Worm (Caenorhabditis elegans) whole organism, L3 larva: ENCODE data around the gene C08G5.7.

Experiments used
- R02D3.7 ChIP-seq: fragments of 150-350 bp; optimal IDR thresholded peaks from 2 replicates; lab custom pipeline; 2014; ENCODE audit warnings: missing biosample characterization, missing genetic modification characterization
- ZK546.5 ChIP-seq: sonication (generic microtip); optimal IDR thresholded peaks from 2 replicates; lab custom pipeline; 2017; ENCODE audit warnings: missing biosample characterization, missing genetic modification characterization
- aly-2 ChIP-seq: fragments of 150-350 bp; optimal IDR thresholded peaks from 2 replicates; lab custom pipeline; 2014; ENCODE audit warnings: missing biosample characterization, missing genetic modification characterization
- ceh-16 ChIP-seq: sonication (generic microtip); optimal IDR thresholded peaks from 2 replicates; lab custom pipeline; 2017; ENCODE audit warnings: missing biosample characterization, missing genetic modification characterization
- ceh-28 ChIP-seq: fragments of 150-350 bp; optimal IDR thresholded peaks from 2 replicates; lab custom pipeline; 2014; ENCODE audit warnings: missing biosample characterization, missing genetic modification reagents, missing genetic modification characterization
- ceh-82 ChIP-seq: fragments of 150-350 bp; optimal IDR thresholded peaks from 2 replicates; lab custom pipeline; 2014; ENCODE audit warnings: missing biosample characterization, missing genetic modification characterization
- ceh-9 ChIP-seq: sonication (generic microtip); optimal IDR thresholded peaks from 2 replicates; lab custom pipeline; 2018; ENCODE audit warnings: missing biosample characterization, missing genetic modification characterization
- egl-27 ChIP-seq: sonication (generic microtip); optimal IDR thresholded peaks from 4 replicates; lab custom pipeline; 2017; ENCODE audit warnings: missing biosample characterization, missing genetic modification reagents, missing genetic modification characterization
- egl-5 ChIP-seq: fragments of 150-350 bp; optimal IDR thresholded peaks from 2 replicates; lab custom pipeline; 2017; ENCODE audit warnings: missing biosample characterization, missing genetic modification reagents, missing genetic modification characterization, inconsistent platforms
- elt-2 ChIP-seq: sonication (generic microtip); optimal IDR thresholded peaks from 2 replicates; lab custom pipeline; 2016; ENCODE audit warnings: missing genetic modification reagents, mild to moderate bottlenecking, missing genetic modification characterization, missing compliant biosample characterization
- eor-1 ChIP-seq, 2 experiments: fragments of 150-350 bp; optimal IDR thresholded peaks; 2 replicates each; lab custom pipeline; 2014 to 2018; ENCODE audit warnings: missing biosample characterization in 2 of 2, missing genetic modification characterization in 2 of 2
- fkh-10 ChIP-seq: sonication (generic microtip); optimal IDR thresholded peaks from 2 replicates; lab custom pipeline; 2017; ENCODE audit warnings: missing biosample characterization, missing genetic modification reagents, missing genetic modification characterization
- fkh-2 ChIP-seq: fragments of 150-350 bp; optimal IDR thresholded peaks from 2 replicates; lab custom pipeline; 2014; ENCODE audit warnings: missing biosample characterization, missing genetic modification reagents, missing genetic modification characterization
- fos-1 ChIP-seq: fragments of 150-350 bp; optimal IDR thresholded peaks from 2 replicates; lab custom pipeline; 2014; ENCODE audit warnings: missing biosample characterization, missing genetic modification characterization
- hmg-11 ChIP-seq: sonication (generic microtip); optimal IDR thresholded peaks from 2 replicates; lab custom pipeline; 2016; ENCODE audit warnings: missing genetic modification characterization, missing compliant biosample characterization
- lin-15B ChIP-seq: fragments of 150-350 bp; optimal IDR thresholded peaks from 2 replicates; lab custom pipeline; 2014; ENCODE audit warnings: missing biosample characterization, missing genetic modification characterization
- lin-39 ChIP-seq: fragments of 150-350 bp; optimal IDR thresholded peaks from 2 replicates; lab custom pipeline; 2018; ENCODE audit warnings: missing biosample characterization, missing genetic modification reagents, missing genetic modification characterization
- lsy-12 ChIP-seq: sonication (generic microtip); optimal IDR thresholded peaks from 2 replicates; lab custom pipeline; 2016; ENCODE audit warnings: mild to moderate bottlenecking, missing genetic modification characterization, missing compliant biosample characterization
- mdl-1 ChIP-seq: fragments of 150-350 bp; optimal IDR thresholded peaks from 2 replicates; lab custom pipeline; 2014; ENCODE audit warnings: missing biosample characterization, missing genetic modification characterization
- mml-1 ChIP-seq: fragments of 150-350 bp; sonication (generic microtip); optimal IDR thresholded peaks from 3 replicates; lab custom pipeline; 2014; ENCODE audit warnings: missing biosample characterization, missing genetic modification characterization
- nfya-1 ChIP-seq: sonication (generic microtip); optimal IDR thresholded peaks from 2 replicates; lab custom pipeline; 2017; ENCODE audit warnings: missing genetic modification characterization, mild to moderate bottlenecking, missing compliant biosample characterization, antibody characterized with exemption, moderate library complexity; ENCODE audit not compliant: insufficient read depth
- nhr-11 ChIP-seq: fragments of 150-350 bp; optimal IDR thresholded peaks from 2 replicates; lab custom pipeline; 2014; ENCODE audit warnings: missing biosample characterization, missing genetic modification characterization
- nhr-12 ChIP-seq: fragments of 150-350 bp; optimal IDR thresholded peaks from 2 replicates; lab custom pipeline; 2014; ENCODE audit warnings: missing biosample characterization, missing genetic modification characterization
- nhr-23 ChIP-seq: fragments of 150-350 bp; optimal IDR thresholded peaks from 2 replicates; lab custom pipeline; 2014; ENCODE audit warnings: missing biosample characterization, missing genetic modification reagents, missing genetic modification characterization
- nhr-237 ChIP-seq: fragments of 150-350 bp; optimal IDR thresholded peaks from 2 replicates; lab custom pipeline; 2014; ENCODE audit warnings: missing biosample characterization, missing genetic modification characterization
- nhr-28 ChIP-seq: fragments of 150-350 bp; optimal IDR thresholded peaks from 2 replicates; lab custom pipeline; 2014; ENCODE audit warnings: missing biosample characterization, missing genetic modification characterization
- pha-4 ChIP-seq: fragments of 150-350 bp; optimal IDR thresholded peaks from 2 replicates; lab custom pipeline; 2014; ENCODE audit warnings: missing biosample characterization, missing genetic modification reagents, missing genetic modification characterization
- sea-2 ChIP-seq: fragments of 150-350 bp; sonication (generic microtip); optimal IDR thresholded peaks from 4 replicates; lab custom pipeline; 2014; ENCODE audit warnings: missing biosample characterization, missing genetic modification reagents, missing genetic modification characterization
- skn-1 ChIP-seq: fragments of 150-350 bp; optimal IDR thresholded peaks from 2 replicates; lab custom pipeline; 2014; ENCODE audit warnings: missing biosample characterization, missing genetic modification characterization
- snpc-4 ChIP-seq: fragments of 150-350 bp; optimal IDR thresholded peaks from 2 replicates; lab custom pipeline; 2014; ENCODE audit warnings: missing biosample characterization, missing genetic modification characterization
- tbx-2 ChIP-seq: sonication (generic microtip); optimal IDR thresholded peaks from 2 replicates; lab custom pipeline; 2016; ENCODE audit warnings: mild to moderate bottlenecking, missing genetic modification characterization, missing compliant biosample characterization
- unc-62 ChIP-seq: fragments of 150-350 bp; sonication (generic microtip); optimal IDR thresholded peaks from 4 replicates; lab custom pipeline; 2014; ENCODE audit warnings: missing biosample characterization, missing genetic modification reagents, missing genetic modification characterization
- ztf-11 ChIP-seq: fragments of 150-350 bp; optimal IDR thresholded peaks from 2 replicates; lab custom pipeline; 2014; ENCODE audit warnings: missing biosample characterization, missing genetic modification characterization

The C08G5.7 gene

DNA sequence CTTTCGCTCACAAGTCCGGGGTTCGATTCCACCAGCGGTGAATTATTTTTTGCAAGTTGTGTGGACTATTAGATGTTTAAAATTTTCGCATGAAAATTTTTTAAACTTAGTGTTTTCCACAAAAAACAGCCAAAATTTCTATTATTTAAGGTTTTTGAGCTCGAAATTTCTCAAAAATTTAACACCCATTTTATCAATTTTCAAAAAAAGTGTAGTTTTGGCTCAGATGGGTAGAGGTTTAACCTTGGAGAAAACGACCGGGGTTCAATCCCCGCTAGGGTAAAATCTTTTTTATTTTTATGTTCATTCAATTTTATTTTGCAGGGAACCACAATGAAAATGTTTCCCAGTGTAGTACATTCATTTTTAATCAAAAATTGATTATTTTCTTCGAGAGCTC is 4.1 kb upstream of the C08G5.7 start:
- TF ChIP-seq mdl-1 (tag; lab: Kevin White, UChicago) (no peak), skn-1 (tag; lab: Kevin White, UChicago) (no peak), mml-1 (no peak), fkh-2 (no peak), nfya-1 (tag; lab: Kevin White, UChicago) (no peak)

- peak; percentile 62 for TF ChIP-seq elt-2 (tag; lab: Kevin White, UChicago)
- no peak for TF ChIP-seq fkh-2
- no peak for TF ChIP-seq lsy-12 (tag; lab: Kevin White, UChicago)
Measured at ce11 chrII:764385-764784, 734 bp downstream of the C08G5.7 start.

ce11 chrII:762942-763341 is 2.2 kb downstream of the C08G5.7 start:
- peak; percentile 42 for TF ChIP-seq pha-4 (tag; lab: Kevin White, UChicago)
- peak; percentile 61 for TF ChIP-seq elt-2 (tag; lab: Kevin White, UChicago)
- TF ChIP-seq eor-1 (tag; optimal IDR thresholded peaks at IDR 0.05; lab: Kevin White, UChicago), result no peak

DNA sequence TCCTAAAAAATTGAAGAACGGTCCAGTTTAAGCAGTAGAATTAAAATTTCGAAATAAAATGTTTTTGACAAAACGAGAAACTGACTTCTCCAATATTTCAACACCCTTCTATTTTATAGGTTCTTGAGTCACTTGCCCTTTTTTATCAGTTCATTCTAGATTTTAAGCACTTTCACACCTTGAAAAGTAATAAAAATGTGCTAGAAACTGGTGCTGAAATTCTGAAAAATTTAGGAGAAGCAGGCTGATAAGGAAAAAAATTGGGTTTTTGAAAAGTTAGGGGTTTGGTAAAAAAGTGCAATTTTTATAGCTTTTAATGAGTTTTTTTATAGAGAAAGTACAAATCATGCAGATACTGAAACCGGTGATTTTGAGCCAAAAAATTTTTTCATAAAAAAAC is 4.8 kb downstream of the C08G5.7 start:
- TF ChIP-seq unc-62 (no peak), ZK546.5 (tag; lab: Kevin White, UChicago) (no peak), elt-2 (tag; lab: Kevin White, UChicago) (peak; percentile 49), mml-1 (no peak), sea-2 (GFP tag; lab: Kevin White, UChicago) (no peak), aly-2 (no peak)

DNA sequence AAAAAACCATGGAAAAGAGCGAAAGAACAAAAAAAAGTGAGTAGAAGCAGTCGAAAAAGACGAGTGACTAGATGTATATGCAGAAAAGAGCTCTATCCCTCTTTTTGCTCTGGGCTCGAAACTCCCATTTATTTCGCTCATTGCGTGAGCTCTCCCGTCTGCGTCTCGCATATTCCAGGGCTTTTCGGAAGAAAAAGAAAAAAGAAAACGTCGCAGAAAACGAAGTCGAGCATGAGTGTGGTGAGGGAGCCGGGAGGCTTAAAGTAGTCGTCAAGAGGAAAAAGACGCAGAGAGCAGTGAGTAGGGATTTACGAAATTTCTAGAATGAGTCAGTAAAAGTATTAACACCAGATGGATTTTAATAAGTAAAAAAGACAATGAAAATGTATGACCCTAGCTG is 5.3 kb downstream of the C08G5.7 start:
- peak; percentile 26 for TF ChIP-seq lin-15B
- peak; percentile 21 for TF ChIP-seq egl-5 (tag; lab: Kevin White, UChicago)
- TF ChIP-seq nfya-1 (tag; lab: Kevin White, UChicago), result peak; percentile 74
- TF ChIP-seq snpc-4 (tag; lab: Kevin White, UChicago), result peak; percentile 1
- TF ChIP-seq lin-39, result peak; percentile 82
- TF ChIP-seq hmg-11 (tag; lab: Kevin White, UChicago), result peak; percentile 17
- peak; percentile 77 for TF ChIP-seq fkh-10
- no peak for TF ChIP-seq mdl-1 (tag; lab: Kevin White, UChicago)
- no peak for TF ChIP-seq skn-1 (tag; lab: Kevin White, UChicago)

ce11 chrII:757224-757623 is 7.9 kb downstream of the C08G5.7 start:
- TF ChIP-seq ceh-16 (tag; lab: Kevin White, UChicago) (no peak), nhr-12 (tag; lab: Kevin White, UChicago) (no peak), R02D3.7 (tag; lab: Kevin White, UChicago) (no peak), nhr-28 (tag; lab: Kevin White, UChicago) (no peak), aly-2 (no peak), egl-27 (no peak), ztf-11 (tag; lab: Kevin White, UChicago) (no peak), tbx-2 (tag; lab: Kevin White, UChicago) (no peak), ceh-9 (tag; lab: Kevin White, UChicago) (no peak)

DNA sequence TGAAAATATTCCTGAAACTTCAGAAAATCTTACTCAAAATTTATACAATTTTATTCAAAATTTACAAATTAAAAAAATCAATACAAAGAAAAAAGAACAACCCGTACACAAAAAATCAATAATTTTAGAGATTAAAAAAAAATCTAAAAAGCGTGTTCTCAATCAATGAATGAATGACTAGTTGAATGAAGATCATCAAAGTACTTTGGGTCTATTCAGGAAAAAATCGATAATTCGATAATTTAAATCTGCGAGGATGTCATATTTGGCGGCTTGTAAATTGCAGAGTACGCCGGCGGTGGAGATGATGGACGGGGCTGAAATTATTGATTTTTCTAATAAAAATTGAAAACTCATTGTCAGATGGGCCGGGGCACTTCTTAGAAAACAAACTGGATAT is 9.0 kb downstream of the C08G5.7 start:
- no peak for TF ChIP-seq fkh-10
- peak; percentile 85 for TF ChIP-seq ceh-28 (tag; lab: Kevin White, UChicago)
- no peak for TF ChIP-seq egl-5 (tag; lab: Kevin White, UChicago)

ce11 chrII:754971-755370 is 10.1 kb downstream of the C08G5.7 start:
- TF ChIP-seq fos-1 (tag; lab: Kevin White, UChicago), result no peak
- TF ChIP-seq lsy-12 (tag; lab: Kevin White, UChicago), result no peak
- TF ChIP-seq aly-2, result no peak
- TF ChIP-seq mml-1, result no peak
- TF ChIP-seq nhr-11, result no peak
- TF ChIP-seq nhr-23 (tag; lab: Kevin White, UChicago), result no peak
- TF ChIP-seq nhr-237 (tag; lab: Kevin White, UChicago), result no peak
- TF ChIP-seq ceh-82 (tag; lab: Kevin White, UChicago), result no peak
